Fruit fly (Drosophila melanogaster) whole organism, embryonic: Measurements from ENCODE around the gene CG14803.
A peak's percentile ranks its signal among the peaks of the same experiment; 100 is the strongest.

Experiments
- Ada2b ChIP-seq: fragments of 200-800 bp; sonication (Bioruptor generic); IDR thresholded peaks from 2 replicates; pipeline ENCODE4 v1.3.6; 2022; ENCODE audit warnings: missing biosample characterization, missing genetic modification characterization
- Adf1 ChIP-seq: fragments of 200-800 bp; sonication (Bioruptor generic); IDR thresholded peaks from 2 replicates; pipeline ENCODE4 v1.3.6; 2022; ENCODE audit warnings: missing biosample characterization, missing genetic modification characterization
- BtbVII ChIP-seq: fragments of 200-800 bp; sonication (Bioruptor generic); optimal IDR thresholded peaks from 3 replicates; lab custom pipeline; 2017; ENCODE audit warnings: missing biosample characterization, mild to moderate bottlenecking, missing genetic modification characterization
- CG10321 ChIP-seq: fragments of 200-800 bp; sonication (Bioruptor generic); IDR thresholded peaks from 2 replicates; pipeline ENCODE4 v1.3.6; 2022; ENCODE audit warnings: missing biosample characterization, missing genetic modification characterization
- CG10654 ChIP-seq: fragments of 200-800 bp; sonication (Bioruptor generic); optimal IDR thresholded peaks from 2 replicates; lab custom pipeline; 2016; ENCODE audit warnings: missing biosample characterization, missing genetic modification characterization
- CG11723 ChIP-seq: fragments of 200-800 bp; sonication (Bioruptor generic); optimal IDR thresholded peaks from 2 replicates; lab custom pipeline; 2017; ENCODE audit warnings: missing biosample characterization, mild to moderate bottlenecking, missing genetic modification characterization
- CG12299 ChIP-seq: fragments of 200-800 bp; sonication (Bioruptor generic); optimal IDR thresholded peaks from 2 replicates; lab custom pipeline; 2018; ENCODE audit warnings: missing biosample characterization, mild to moderate bottlenecking, missing genetic modification characterization
- CG12659 ChIP-seq: fragments of 200-800 bp; sonication (Bioruptor generic); optimal IDR thresholded peaks from 3 replicates; lab custom pipeline; 2017; ENCODE audit warnings: mild to moderate bottlenecking, missing biosample characterization, missing genetic modification reagents, missing genetic modification characterization
- CG12942 ChIP-seq: fragments of 200-800 bp; sonication (Bioruptor generic); optimal IDR thresholded peaks from 3 replicates; lab custom pipeline; 2016; ENCODE audit warnings: missing biosample characterization, missing genetic modification characterization
- CG13624 ChIP-seq: fragments of 200-800 bp; sonication (Bioruptor generic); optimal IDR thresholded peaks from 2 replicates; lab custom pipeline; 2016; ENCODE audit warnings: missing biosample characterization, missing genetic modification characterization
- CG16779 ChIP-seq: fragments of 200-800 bp; sonication (Bioruptor generic); IDR thresholded peaks from 2 replicates; pipeline ENCODE4 v1.3.6; 2022; ENCODE audit warnings: missing biosample characterization, missing genetic modification characterization
- CG17361 ChIP-seq: fragments of 200-800 bp; sonication (Bioruptor generic); IDR thresholded peaks from 3 replicates; pipeline ENCODE4 v1.3.6; 2022; ENCODE audit warnings: missing biosample characterization, missing genetic modification characterization
- CG30020 ChIP-seq: fragments of 200-800 bp; optimal IDR thresholded peaks from 2 replicates; lab custom pipeline; 2019; ENCODE audit warnings: missing biosample characterization, mild to moderate bottlenecking, missing genetic modification characterization, moderate library complexity
- CG31365 ChIP-seq: fragments of 200-800 bp; sonication (Bioruptor generic); optimal IDR thresholded peaks from 2 replicates; lab custom pipeline; 2018; ENCODE audit warnings: missing biosample characterization, mild to moderate bottlenecking, missing genetic modification characterization
- CG34422 ChIP-seq: fragments of 200-800 bp; sonication (Bioruptor generic); IDR thresholded peaks from 3 replicates; pipeline ENCODE4 v1.3.6; 2022; ENCODE audit warnings: missing biosample characterization, missing genetic modification characterization
- CG5953 ChIP-seq: fragments of 200-800 bp; sonication (Bioruptor generic); IDR thresholded peaks from 2 replicates; pipeline ENCODE4 v1.3.6; 2022; ENCODE audit warnings: missing biosample characterization, missing genetic modification characterization
- CG6854 ChIP-seq: fragments of 200-800 bp; sonication (Bioruptor generic); optimal IDR thresholded peaks from 3 replicates; lab custom pipeline; 2017; ENCODE audit warnings: missing biosample characterization, mild to moderate bottlenecking, missing genetic modification characterization
- CG8290 ChIP-seq, 3 experiments: fragments of 200-800 bp; sonication (Bioruptor generic); optimal IDR thresholded peaks; 2 replicates each; lab custom pipeline; 2016 to 2019; ENCODE audit warnings: missing biosample characterization in 3 of 3, missing genetic modification characterization in 3 of 3, mild to moderate bottlenecking in 2 of 3, moderate library complexity in 1 of 3
- CG9727 ChIP-seq: fragments of 200-800 bp; sonication (Bioruptor generic); optimal IDR thresholded peaks from 3 replicates; lab custom pipeline; 2017; ENCODE audit warnings: missing biosample characterization, mild to moderate bottlenecking, missing genetic modification characterization
- CTCF ChIP-seq: fragments of 200-800 bp; sonication (Bioruptor generic); optimal IDR thresholded peaks from 2 replicates; lab custom pipeline; 2017; ENCODE audit warnings: missing biosample characterization, mild to moderate bottlenecking, missing genetic modification characterization, moderate library complexity
- D19B ChIP-seq: fragments of 200-800 bp; sonication (Bioruptor generic); optimal IDR thresholded peaks from 2 replicates; lab custom pipeline; 2017; ENCODE audit warnings: missing biosample characterization, mild to moderate bottlenecking, missing genetic modification characterization
- Deaf1 ChIP-seq: fragments of 200-800 bp; optimal IDR thresholded peaks from 3 replicates; lab custom pipeline; 2019; ENCODE audit warnings: missing biosample characterization, mild to moderate bottlenecking, missing genetic modification characterization, moderate library complexity
- Doc3 ChIP-seq: fragments of 200-800 bp; sonication (Bioruptor generic); IDR thresholded peaks from 3 replicates; pipeline ENCODE4 v1.3.6; 2022; ENCODE audit warnings: missing biosample characterization, missing genetic modification characterization; ENCODE audit not compliant: partially characterized antibody
- Eip74EF ChIP-seq, 2 experiments: fragments of 200-800 bp in 1 of 2; fragments of >200 bp in 1 of 2; sonication (Bioruptor generic) in 1 of 2; optimal IDR thresholded peaks; 2 replicates each; lab custom pipeline; 2017 to 2019; ENCODE audit warnings: missing biosample characterization in 2 of 2, missing genetic modification characterization in 2 of 2, mild to moderate bottlenecking in 1 of 2, moderate library complexity in 1 of 2
- Hmx ChIP-seq: fragments of 200-800 bp; sonication (Bioruptor generic); optimal IDR thresholded peaks from 2 replicates; lab custom pipeline; 2016; ENCODE audit warnings: missing biosample characterization, missing genetic modification characterization
- NFAT ChIP-seq: fragments of 200-800 bp; sonication (Bioruptor generic); IDR thresholded peaks from 2 replicates; pipeline ENCODE4 v1.3.6; 2022; ENCODE audit warnings: missing biosample characterization, missing genetic modification characterization
- Sry-δ ChIP-seq: fragments of 200-800 bp; sonication (Bioruptor generic); optimal IDR thresholded peaks from 2 replicates; lab custom pipeline; 2016; ENCODE audit warnings: missing biosample characterization, missing genetic modification characterization
- Trl ChIP-seq, 3 experiments: fragments of >200 bp in 2 of 3; fragments of 200-800 bp in 1 of 3; sonication (Bioruptor generic) in 1 of 3; optimal IDR thresholded peaks; 2 replicates in 1 of 3; 3 replicates in 2 of 3; lab custom pipeline; 2016 to 2017; ENCODE audit warnings: missing biosample characterization in 1 of 3, missing genetic modification characterization in 1 of 3
- al ChIP-seq: fragments of 200-800 bp; sonication (Bioruptor generic); IDR thresholded peaks from 2 replicates; pipeline ENCODE4 v1.3.6; 2022; ENCODE audit warnings: missing biosample characterization, missing genetic modification characterization
- az2 ChIP-seq: fragments of 200-800 bp; sonication (Bioruptor generic); optimal IDR thresholded peaks from 3 replicates; lab custom pipeline; 2016; ENCODE audit warnings: missing biosample characterization, missing genetic modification characterization
- dati ChIP-seq: fragments of 200-800 bp; sonication (Bioruptor generic); IDR thresholded peaks from 2 replicates; pipeline ENCODE4 v1.3.6; 2022; ENCODE audit warnings: missing biosample characterization, missing genetic modification characterization
- disco-r ChIP-seq: fragments of 200-800 bp; sonication (Bioruptor generic); optimal IDR thresholded peaks from 2 replicates; lab custom pipeline; 2016; ENCODE audit warnings: missing biosample characterization, missing genetic modification characterization
- dmrt11E ChIP-seq: fragments of 200-800 bp; sonication (Bioruptor generic); optimal IDR thresholded peaks from 3 replicates; lab custom pipeline; 2018; ENCODE audit warnings: missing biosample characterization, mild to moderate bottlenecking, missing genetic modification characterization, moderate library complexity
- emc ChIP-seq: fragments of 200-800 bp; sonication (Bioruptor generic); optimal IDR thresholded peaks from 2 replicates; lab custom pipeline; 2016; ENCODE audit warnings: missing biosample characterization, missing genetic modification characterization
- gce ChIP-seq: fragments of 200-800 bp; sonication (Bioruptor generic); IDR thresholded peaks from 3 replicates; pipeline ENCODE4 v1.3.6; 2022; ENCODE audit warnings: missing biosample characterization, missing genetic modification characterization
- h ChIP-seq: fragments of >200 bp; optimal IDR thresholded peaks from 2 replicates; lab custom pipeline; 2017
- jing ChIP-seq: fragments of 200-800 bp; sonication (Bioruptor generic); optimal IDR thresholded peaks from 2 replicates; lab custom pipeline; 2018; ENCODE audit warnings: missing biosample characterization, mild to moderate bottlenecking, missing genetic modification characterization
- kah ChIP-seq: fragments of 200-800 bp; sonication (Bioruptor generic); optimal IDR thresholded peaks from 2 replicates; lab custom pipeline; 2018; ENCODE audit warnings: missing biosample characterization, mild to moderate bottlenecking, missing genetic modification characterization
- lbe ChIP-seq: fragments of 200-800 bp; sonication (Bioruptor generic); optimal IDR thresholded peaks from 2 replicates; lab custom pipeline; 2016; ENCODE audit warnings: missing biosample characterization, mild to moderate bottlenecking, missing genetic modification characterization
- mld ChIP-seq: fragments of 200-800 bp; sonication (Bioruptor generic); IDR thresholded peaks from 3 replicates; pipeline ENCODE4 v1.3.6; 2022; ENCODE audit warnings: missing biosample characterization, missing genetic modification characterization; ENCODE audit not compliant: partially characterized antibody
- nerfin-2 ChIP-seq: fragments of 200-800 bp; sonication (Bioruptor generic); IDR thresholded peaks from 2 replicates; pipeline ENCODE4 v1.3.6; 2022; ENCODE audit warnings: missing biosample characterization, missing genetic modification characterization; ENCODE audit not compliant: partially characterized antibody
- nom ChIP-seq: fragments of 200-800 bp; sonication (Bioruptor generic); optimal IDR thresholded peaks from 2 replicates; lab custom pipeline; 2017; ENCODE audit warnings: missing biosample characterization, missing genetic modification characterization, mild to moderate bottlenecking, moderate library complexity, missing genetic modification reagents
- odd ChIP-seq: fragments of 200-800 bp; sonication (Bioruptor generic); optimal IDR thresholded peaks from 2 replicates; lab custom pipeline; 2017; ENCODE audit warnings: missing biosample characterization, mild to moderate bottlenecking, missing genetic modification characterization
- pan ChIP-seq, 4 experiments: fragments of >200 bp in 3 of 4; fragments of 200-800 bp in 1 of 4; sonication (Bioruptor generic) in 1 of 4; optimal IDR thresholded peaks in 3 of 4; IDR thresholded peaks in 1 of 4; 2 replicates each; pipeline versions ENCODE4 v1.3.6 to Lab custom; 2017 to 2022; ENCODE audit warnings: missing biosample characterization in 2 of 4, missing genetic modification characterization in 2 of 4, mixed read lengths in 1 of 4
- scrt ChIP-seq: fragments of 200-800 bp; sonication (Bioruptor generic); optimal IDR thresholded peaks from 2 replicates; lab custom pipeline; 2018; ENCODE audit warnings: missing biosample characterization, mild to moderate bottlenecking, missing genetic modification characterization, moderate library complexity
- slbo ChIP-seq: fragments of 200-800 bp; sonication (Bioruptor generic); IDR thresholded peaks from 2 replicates; pipeline ENCODE4 v1.3.6; 2022; ENCODE audit warnings: missing biosample characterization, missing genetic modification characterization
- stwl ChIP-seq: fragments of 200-800 bp; sonication (Bioruptor generic); optimal IDR thresholded peaks from 3 replicates; lab custom pipeline; 2018; ENCODE audit warnings: missing biosample characterization, mild to moderate bottlenecking, missing genetic modification characterization, moderate library complexity
- tin ChIP-seq: fragments of 200-800 bp; sonication (Bioruptor generic); optimal IDR thresholded peaks from 3 replicates; lab custom pipeline; 2016; ENCODE audit warnings: missing biosample characterization, missing genetic modification characterization
- trem ChIP-seq: fragments of 200-800 bp; optimal IDR thresholded peaks from 3 replicates; lab custom pipeline; 2019; ENCODE audit warnings: missing biosample characterization, mild to moderate bottlenecking, missing genetic modification characterization, moderate library complexity
- vfl ChIP-seq: fragments of 200-800 bp; sonication (Bioruptor generic); optimal IDR thresholded peaks from 2 replicates; lab custom pipeline; 2016; ENCODE audit warnings: missing biosample characterization, missing genetic modification characterization

Gene CG14803

dm6 chrX:1889926-1890325, 21.3 kb downstream of the CG14803 start, which contains the start of the genes trr and mRpL16 (continued):
- no peak for TF ChIP-seq CG16779 (GFP tag; lab: Robert Waterston, UW)
- TF ChIP-seq emc (GFP tag; lab: Kevin White, UChicago), result no peak
- TF ChIP-seq CG31365, result no peak
- TF ChIP-seq NFAT (GFP tag; lab: Robert Waterston, UW), result no peak
- TF ChIP-seq CG17361 (GFP tag; lab: Robert Waterston, UW), result no peak; the same call in 2 of the 3 replicates
- TF ChIP-seq dmrt11E (tag; lab: Kevin White, UChicago), result peak; percentile 31
- no peak for TF ChIP-seq CG8290 (GFP tag; optimal IDR thresholded peaks at IDR 0.05; lab: Kevin White, UChicago)
- TF ChIP-seq CG8290 (tag; optimal IDR thresholded peaks at IDR 0.05; lab: Kevin White, UChicago), result no peak
- peak; percentile 64 for TF ChIP-seq slbo (GFP tag; lab: Robert Waterston, UW)
- TF ChIP-seq mld (GFP tag; lab: Robert Waterston, UW), result 0 out of 3 replicates have a peak, but pooled peaks have one; percentile 33
- TF ChIP-seq az2 (GFP tag; lab: Kevin White, UChicago), result no peak
- no peak for TF ChIP-seq kah (GFP tag; lab: Kevin White, UChicago)
- TF ChIP-seq CG10321 (GFP tag; lab: Robert Waterston, UW), result no peak
- peak; percentile 83 for TF ChIP-seq trem (tag; lab: Kevin White, UChicago)
- no peak for TF ChIP-seq odd (GFP tag; lab: Kevin White, UChicago)
- peak; percentile 64; the same call in 1 of the 3 replicates for TF ChIP-seq CG34422 (GFP tag; lab: Robert Waterston, UW)
- no peak for TF ChIP-seq CG10654 (GFP tag; lab: Kevin White, UChicago)
- TF ChIP-seq CG12659 (GFP tag; lab: Kevin White, UChicago), result peak; percentile 84
- peak; percentile 93 for TF ChIP-seq CG30020
- no peak for TF ChIP-seq h (lab: Kevin White, UChicago)
- no peak for TF ChIP-seq CG5953
- TF ChIP-seq al (GFP tag; lab: Robert Waterston, UW), result no peak; the same call in 1 of the 2 replicates
- TF ChIP-seq disco-r (GFP tag; lab: Kevin White, UChicago), result no peak
- no peak for TF ChIP-seq jing (GFP tag; lab: Kevin White, UChicago)
- TF ChIP-seq Sry-δ, result peak; percentile 80
- TF ChIP-seq Trl (optimal IDR thresholded peaks at IDR 0.05; lab: Kevin White, UChicago), result no peak
- peak; percentile 24 for TF ChIP-seq Trl (GFP tag; optimal IDR thresholded peaks at IDR 0.05; lab: Kevin White, UChicago)
- TF ChIP-seq CG12942 (GFP tag; lab: Kevin White, UChicago), result peak; percentile 6
- no peak for TF ChIP-seq pan (optimal IDR thresholded peaks at IDR 0.05; lab: Kevin White, UChicago)
- no peak for TF ChIP-seq pan (GFP tag; optimal IDR thresholded peaks at IDR 0.05 in 1 of 2, IDR thresholded peaks at IDR 0.05 in 1 of 2)
- no peak for TF ChIP-seq dati (GFP tag; lab: Robert Waterston, UW)
- no peak for TF ChIP-seq Deaf1 (tag; lab: Kevin White, UChicago)
- peak; percentile 60 for TF ChIP-seq stwl (tag; lab: Kevin White, UChicago)
- TF ChIP-seq tin (GFP tag; lab: Kevin White, UChicago), result peak; percentile 32
- peak; percentile 51; the same call in 1 of the 3 replicates for TF ChIP-seq Doc3 (GFP tag; lab: Robert Waterston, UW)
- peak; percentile 39 for TF ChIP-seq CG12299 (tag; lab: Kevin White, UChicago)
- no peak for TF ChIP-seq nom (GFP tag; lab: Kevin White, UChicago)
- peak; percentile 21; the same call in 1 of the 3 replicates for TF ChIP-seq gce (GFP tag; lab: Robert Waterston, UW)
- no peak for TF ChIP-seq Ada2b (GFP tag; lab: Robert Waterston, UW)
- no peak for TF ChIP-seq scrt (GFP tag; lab: Kevin White, UChicago)
- TF ChIP-seq Eip74EF (GFP tag; optimal IDR thresholded peaks at IDR 0.05; lab: Kevin White, UChicago), result no peak
- no peak for TF ChIP-seq CG11723
- peak; percentile 39 for TF ChIP-seq CG13624 (GFP tag; lab: Kevin White, UChicago)
- TF ChIP-seq Adf1, result no peak
- TF ChIP-seq nerfin-2 (GFP tag; lab: Robert Waterston, UW), result peak; percentile 51; the same call in 1 of the 2 replicates
- TF ChIP-seq CG6854 (GFP tag; lab: Kevin White, UChicago), result no peak
- TF ChIP-seq CTCF (GFP tag; lab: Kevin White, UChicago), result no peak
- TF ChIP-seq BtbVII, result no peak
- TF ChIP-seq D19B (GFP tag; lab: Kevin White, UChicago), result no peak
- TF ChIP-seq lbe, result no peak
- no peak for TF ChIP-seq Hmx (GFP tag; lab: Kevin White, UChicago)
- no peak for TF ChIP-seq vfl (GFP tag; lab: Kevin White, UChicago)
- TF ChIP-seq CG9727 (GFP tag; lab: Kevin White, UChicago), result peak; percentile 60
